Fruit fly (Drosophila melanogaster): ENCODE results near the gene CG46525.

CG46525 gene

dm6 chr3L:17433555-17433954 is 41.5 kb upstream of the CG46525 start, which contains the start of the genes Coq4 and CG32176 (continued):
- peak; percentile 84 for TF ChIP-seq Jarid2 (GFP tag; optimal IDR thresholded peaks at IDR 0.05)

DNA sequence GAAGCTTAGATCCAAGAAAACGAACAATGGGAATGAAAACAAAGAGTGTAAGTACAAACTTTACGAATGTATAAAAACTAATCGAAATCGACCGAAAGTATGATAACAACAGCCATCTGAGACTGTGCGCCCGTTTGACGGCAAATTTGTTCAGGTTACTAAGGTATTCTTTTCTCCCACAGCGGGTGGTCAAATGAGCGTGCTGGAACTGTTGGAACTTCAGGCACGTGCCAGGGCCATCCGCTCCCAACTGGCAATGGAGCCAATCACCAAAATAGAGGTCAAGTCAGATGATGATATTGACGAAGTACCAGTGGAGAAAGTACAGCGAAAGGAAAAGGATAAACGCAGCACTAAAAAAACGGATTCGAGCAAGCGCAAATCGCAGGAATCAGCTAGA is 38.7 kb upstream of the CG46525 start, which contains the start of gene CG12229:
Gene CG12229 (minus strand): TSS at position 101 of the 400 bp plus-strand sequence.
- TF ChIP-seq Dll (GFP tag; IDR thresholded peaks at IDR 0.05; ENCODE audit: partially characterized antibody) (no peak), CG9817 (tag; optimal IDR thresholded peaks at IDR 0.05) (no peak), CkIIα-i1 (GFP tag; IDR thresholded peaks at IDR 0.05) (no peak), knrl (GFP tag; IDR thresholded peaks at IDR 0.05; ENCODE audit: partially characterized antibody) (no peak), CG17912 (GFP tag; optimal IDR thresholded peaks at IDR 0.05) (no peak), gfzf (GFP tag; optimal IDR thresholded peaks at IDR 0.05) (no peak), Hand (GFP tag; optimal IDR thresholded peaks at IDR 0.05) (no peak), Lhr (GFP tag; optimal IDR thresholded peaks at IDR 0.05) (no peak), sens (GFP tag) (no peak), HmgD (GFP tag; optimal IDR thresholded peaks at IDR 0.05) (no peak)

DNA sequence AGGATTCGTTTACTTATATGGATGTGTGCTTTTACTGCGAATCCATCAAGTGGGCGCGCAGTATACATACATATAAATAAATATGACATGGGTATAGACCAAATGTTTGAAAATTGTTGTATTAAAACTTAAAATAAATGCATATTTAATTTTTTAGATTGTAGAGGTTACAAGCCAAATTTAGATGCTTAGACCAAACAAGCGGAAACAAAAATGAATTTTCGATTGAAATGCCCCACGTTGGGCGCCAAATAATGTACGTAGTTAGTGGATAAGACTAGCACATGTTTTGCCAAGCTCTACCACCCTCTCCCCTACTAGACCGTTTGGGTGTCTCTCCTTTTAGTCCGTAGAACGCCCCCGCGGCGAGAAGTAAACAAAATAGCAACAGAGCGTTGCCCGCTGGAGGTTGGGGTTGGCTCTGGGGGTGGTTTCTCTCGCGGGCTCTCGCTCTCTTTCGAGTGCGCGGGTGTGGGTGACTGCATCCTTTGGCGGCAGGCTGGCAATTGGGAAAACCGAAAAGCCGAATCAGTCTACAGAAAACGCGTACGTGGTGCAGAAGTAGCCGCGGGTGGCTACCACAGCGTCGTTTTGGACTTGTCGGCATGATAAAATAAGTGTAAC is 36.0 kb upstream of the CG46525 start, which contains the start of gene CG18265:
Gene CG18265 (plus strand): TSS at position 530 of the 624 bp plus-strand sequence.
- TF ChIP-seq CG17829 (tag; optimal IDR thresholded peaks at IDR 0.05) (no peak), CG1792 (GFP tag; optimal IDR thresholded peaks at IDR 0.05) (no peak), CG32532 (GFP tag; IDR thresholded peaks at IDR 0.05) (0 out of 2 replicates have a peak, but pooled peaks have one; percentile 25), Atf3 (GFP tag; optimal IDR thresholded peaks at IDR 0.05) (no peak), onecut (GFP tag; IDR thresholded peaks at IDR 0.05) (0 out of 2 replicates have a peak, but pooled peaks have one; percentile 5), ewg (GFP tag; optimal IDR thresholded peaks at IDR 0.05) (peak; percentile 30), CG42726 (GFP tag; IDR thresholded peaks at IDR 0.05; ENCODE audit: partially characterized antibody) (0 out of 2 replicates have a peak, but pooled peaks have one; percentile 30), gcm2 (GFP tag; optimal IDR thresholded peaks at IDR 0.05) (no peak), chinmo (GFP tag; IDR thresholded peaks at IDR 0.05; ENCODE audit: partially characterized antibody) (0 out of 4 replicates have a peak, but pooled peaks have one; percentile 35), Trl (optimal IDR thresholded peaks at IDR 0.05) (peak; percentile 36 to 52), Trl (GFP tag; optimal IDR thresholded peaks at IDR 0.05) (no peak), CG8290 (GFP tag; optimal IDR thresholded peaks at IDR 0.05) (no peak), CG8290 (tag; optimal IDR thresholded peaks at IDR 0.05) (peak in 1 of 2 experiments; percentile 5), crol (GFP tag; IDR thresholded peaks at IDR 0.05) (0 out of 2 replicates have a peak, but pooled peaks have one; percentile 30), Deaf1 (tag; optimal IDR thresholded peaks at IDR 0.05) (peak; percentile 49), dmrt11E (tag; optimal IDR thresholded peaks at IDR 0.05) (no peak), CG9609 (GFP tag; optimal IDR thresholded peaks at IDR 0.05) (no peak), nerfin-1 (tag; optimal IDR thresholded peaks at IDR 0.05) (peak; percentile 49), scrt (GFP tag; optimal IDR thresholded peaks at IDR 0.05) (peak; percentile 91), seq (GFP tag; IDR thresholded peaks at IDR 0.05) (peak; percentile 37; the same call in 1 of the 2 replicates), bcd (GFP tag; optimal IDR thresholded peaks at IDR 0.05) (no peak), CG18599 (GFP tag; optimal IDR thresholded peaks at IDR 0.05) (peak; percentile 55), HLH3B (GFP tag; IDR thresholded peaks at IDR 0.05) (no peak), ken (GFP tag; IDR thresholded peaks at IDR 0.05) (no peak), vnd (GFP tag; IDR thresholded peaks at IDR 0.05; ENCODE audit: partially characterized antibody) (0 out of 3 replicates have a peak, but pooled peaks have one; percentile 12), zen2 (GFP tag; IDR thresholded peaks at IDR 0.05; ENCODE audit: partially characterized antibody) (0 out of 3 replicates have a peak, but pooled peaks have one; percentile 22), CG5180 (GFP tag; optimal IDR thresholded peaks at IDR 0.05) (peak; percentile 11), otp (GFP tag; IDR thresholded peaks at IDR 0.05) (no peak), Med (GFP tag) (peak; percentile 2), sc (optimal IDR thresholded peaks at IDR 0.05) (no peak), sc (GFP tag; optimal IDR thresholded peaks at IDR 0.05) (no peak), CG17361 (GFP tag; IDR thresholded peaks at IDR 0.05) (peak; percentile 71), sens-2 (GFP tag; IDR thresholded peaks at IDR 0.05) (no peak), Jarid2 (GFP tag; optimal IDR thresholded peaks at IDR 0.05) (peak; percentile 38), CG31224 (GFP tag; IDR thresholded peaks at IDR 0.05) (no peak), abd-A (tag; optimal IDR thresholded peaks at IDR 0.05) (peak; percentile 76)
